Fruit fly (Drosophila melanogaster) whole organism, embryonic: Measurements from ENCODE around the gene CG13064.

ENCODE experiments used
- Atf6 ChIP-seq: fragments of 200-800 bp; sonication (Bioruptor generic); IDR thresholded peaks from 2 replicates; pipeline ENCODE4 v1.3.6; 2022; ENCODE audit warnings: missing biosample characterization, missing genetic modification characterization
- CG4282 ChIP-seq: fragments of 200-800 bp; sonication (Bioruptor generic); optimal IDR thresholded peaks from 2 replicates; lab custom pipeline; 2016; ENCODE audit warnings: missing biosample characterization, missing genetic modification characterization
- CG9609 ChIP-seq: fragments of 200-800 bp; sonication (Bioruptor generic); optimal IDR thresholded peaks from 3 replicates; lab custom pipeline; 2016; ENCODE audit warnings: missing biosample characterization, missing genetic modification characterization
- CG9932 ChIP-seq: fragments of 200-800 bp; sonication (Bioruptor generic); IDR thresholded peaks from 2 replicates; pipeline ENCODE4 v1.3.6; 2022; ENCODE audit warnings: missing biosample characterization, missing genetic modification characterization
- sens ChIP-seq: fragments of 200-800 bp; sonication (Bioruptor generic); peaks from one replicate; lab custom pipeline; 2016; ENCODE audit warnings: missing biosample characterization, missing genetic modification characterization

- TF ChIP-seq sens (GFP tag; lab: Kevin White, UChicago) (no peak), Atf6 (GFP tag; lab: Robert Waterston, UW) (no peak), CG9932 (GFP tag; lab: Robert Waterston, UW) (no peak), CG9609 (GFP tag; lab: Kevin White, UChicago) (no peak), CG4282 (no peak)
Observed at dm6 chr3L:16252255-16252654, 27.9 kb upstream of the CG13064 start, which contains the start of gene CG13055.
